Worm (Caenorhabditis elegans): ENCODE measurements around the gene F26F12.5.
A peak's percentile ranks its signal among the peaks of the same experiment; 100 is the strongest.

The F26F12.5 gene

ce11 chrV:5851631-5852030, 13.4 kb downstream of the F26F12.5 start:
- TF ChIP-seq ztf-11 (tag; optimal IDR thresholded peaks at IDR 0.05) (no peak), nhr-11 (tag; optimal IDR thresholded peaks at IDR 0.05) (peak; percentile 38), php-3 (GFP tag; IDR thresholded peaks at IDR 0.05) (no peak), hlh-11 (tag; optimal IDR thresholded peaks at IDR 0.05) (peak; percentile 29), lin-1 (GFP tag; IDR thresholded peaks at IDR 0.05) (no peak), hlh-30 (tag; optimal IDR thresholded peaks at IDR 0.05; ENCODE audit: insufficient read depth) (no peak), daf-8 (GFP tag; IDR thresholded peaks at IDR 0.05) (no peak), daf-16 (GFP tag; optimal IDR thresholded peaks at IDR 0.05) (peak in 1 of 2 experiments; percentile 67), daf-16 (tag; optimal IDR thresholded peaks at IDR 0.05) (no peak), rbr-2 (tag; optimal IDR thresholded peaks at IDR 0.05) (peak; percentile 15), mxl-2 (GFP tag; conservative IDR thresholded peaks at IDR 0.05) (no peak), mdl-1 (tag; optimal IDR thresholded peaks at IDR 0.05) (no peak), pqm-1 (tag; optimal IDR thresholded peaks at IDR 0.05) (no peak), hif-1 (tag; optimal IDR thresholded peaks at IDR 0.05) (no peak), nhr-28 (tag; optimal IDR thresholded peaks at IDR 0.05) (peak; percentile 12), ceh-44 (GFP tag; IDR thresholded peaks at IDR 0.05) (no peak), T20F7.1 (GFP tag; optimal IDR thresholded peaks at IDR 0.05) (no peak), ceh-62 (tag; optimal IDR thresholded peaks at IDR 0.05) (no peak), ctbp-1 (GFP tag; IDR thresholded peaks at IDR 0.05) (no peak)

DNA sequence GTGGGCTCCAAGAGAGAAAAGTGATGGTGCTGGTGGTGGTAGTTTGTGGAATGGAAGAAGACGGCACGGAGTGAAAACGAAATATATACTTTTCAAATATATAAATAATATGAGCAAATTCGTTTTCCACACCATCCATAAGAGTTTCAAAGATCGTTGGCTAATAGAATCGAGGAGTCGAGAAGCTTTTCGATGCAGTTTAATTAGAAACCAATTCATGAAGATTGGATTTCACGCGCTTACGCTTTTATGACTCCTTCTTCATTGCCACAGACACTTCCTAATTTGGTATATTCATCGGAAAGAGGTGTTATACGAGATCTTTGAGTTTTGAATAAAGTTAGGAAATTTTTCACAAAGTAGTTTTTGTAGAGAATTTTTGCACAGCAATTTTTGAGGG, 14.3 kb downstream of the F26F12.5 start:
- TF ChIP-seq aha-1 (tag) = peak; percentile 74
- no peak for TF ChIP-seq ceh-28 (tag; optimal IDR thresholded peaks at IDR 0.05)

ce11 chrV:5848015-5848609, 16.9 kb downstream of the F26F12.5 start:
- TF ChIP-seq nhr-76 (tag; optimal IDR thresholded peaks at IDR 0.05) (no peak), fkh-10 (GFP tag; optimal IDR thresholded peaks at IDR 0.05) (peak; percentile 60), mes-2 (tag; optimal IDR thresholded peaks at IDR 0.05; ENCODE audit: poor library complexity, severe bottlenecking) (no peak), T20F7.1 (GFP tag; optimal IDR thresholded peaks at IDR 0.05) (no peak), unc-39 (tag; optimal IDR thresholded peaks at IDR 0.05) (no peak), lim-7 (GFP tag; IDR thresholded peaks at IDR 0.05) (no peak), vab-7 (GFP tag; IDR thresholded peaks at IDR 0.05) (no peak), Y105C5A.15 (GFP tag; IDR thresholded peaks at IDR 0.05) (no peak), pqm-1 (tag; optimal IDR thresholded peaks at IDR 0.05) (no peak), dmd-6 (GFP tag; IDR thresholded peaks at IDR 0.05) (peak; percentile 30), ceh-32 (tag; optimal IDR thresholded peaks at IDR 0.05; ENCODE audit: poor library complexity) (no peak), nhr-25 (tag; optimal IDR thresholded peaks at IDR 0.05; ENCODE audit: borderline replicate concordance, insufficient read depth) (no peak), nhr-6 (tag; optimal IDR thresholded peaks at IDR 0.05) (no peak), R02D3.7 (tag; optimal IDR thresholded peaks at IDR 0.05) (no peak), ceh-20 (GFP tag; IDR thresholded peaks at IDR 0.05) (no peak), spr-1 (tag; optimal IDR thresholded peaks at IDR 0.05) (no peak), hmg-1.1 (GFP tag; IDR thresholded peaks at IDR 0.05) (0 out of 2 replicates have a peak, but pooled peaks have one; percentile 12), lsy-2 (tag; optimal IDR thresholded peaks at IDR 0.05) (no peak), ztf-11 (tag; optimal IDR thresholded peaks at IDR 0.05) (no peak), skn-1 (tag; optimal IDR thresholded peaks at IDR 0.05) (no peak), daf-19 (GFP tag; conservative IDR thresholded peaks at IDR 0.05) (no peak), dmd-9 (GFP tag; IDR thresholded peaks at IDR 0.05) (no peak), F49E8.2 (tag; optimal IDR thresholded peaks at IDR 0.05; ENCODE audit: borderline replicate concordance) (no peak), nhr-11 (tag; optimal IDR thresholded peaks at IDR 0.05) (no peak), hlh-30 (tag; optimal IDR thresholded peaks at IDR 0.05; ENCODE audit: insufficient read depth) (peak; percentile 59), ztf-7 (tag; optimal IDR thresholded peaks at IDR 0.05) (no peak), saeg-2 (GFP tag; IDR thresholded peaks at IDR 0.05) (no peak), ceh-82 (tag; optimal IDR thresholded peaks at IDR 0.05) (no peak), egl-27 (tag; optimal IDR thresholded peaks at IDR 0.05) (no peak), tra-1 (GFP tag; IDR thresholded peaks at IDR 0.05) (no peak), mdl-1 (tag; optimal IDR thresholded peaks at IDR 0.05) (no peak), nhr-237 (tag; optimal IDR thresholded peaks at IDR 0.05) (no peak), hlh-11 (tag; optimal IDR thresholded peaks at IDR 0.05) (peak; percentile 43), hif-1 (tag; optimal IDR thresholded peaks at IDR 0.05) (no peak), F44E2.7 (GFP tag; IDR thresholded peaks at IDR 0.05) (no peak)
